1 fruit fly cellular context compared by ENCODE assay signal in genomic region chr2L:6210818-6211217, dm6.
A peak's percentile ranks its signal among the peaks of the same experiment; 100 is the strongest.
TF ChIP-seq lines count a peak whose summit lies in the region.

No protein-coding gene starts in this region.

TF ChIP-seq in whole organism, embryonic, 481 proteins besides CTCF, POLR2A, EP300 and RAD21 (continued from another document):
- TF ChIP-seq sc (optimal IDR thresholded peaks at IDR 0.05; lab: Kevin White, UChicago) = no peak
- peak; percentile 2 for TF ChIP-seq sc (GFP tag; optimal IDR thresholded peaks at IDR 0.05; lab: Kevin White, UChicago)
- peak; percentile 38 for TF ChIP-seq phol (tag; optimal IDR thresholded peaks at IDR 0.05; lab: Kevin White, UChicago)
- TF ChIP-seq Hmx (GFP tag; optimal IDR thresholded peaks at IDR 0.05; lab: Kevin White, UChicago) = no peak
- TF ChIP-seq zf30C (GFP tag; optimal IDR thresholded peaks at IDR 0.05; lab: Kevin White, UChicago) = peak; percentile 38
- peak; percentile 57 for TF ChIP-seq CG18262 (tag; optimal IDR thresholded peaks at IDR 0.05; lab: Kevin White, UChicago)
- TF ChIP-seq CG6254 (GFP tag; optimal IDR thresholded peaks at IDR 0.05; lab: Kevin White, UChicago) = no peak
- peak; percentile 10 for TF ChIP-seq CG33557 (GFP tag; optimal IDR thresholded peaks at IDR 0.05; lab: Kevin White, UChicago)
- TF ChIP-seq Six4 (GFP tag; optimal IDR thresholded peaks at IDR 0.05; lab: Kevin White, UChicago) = no peak
- peak; percentile 22 for TF ChIP-seq CG9437 (GFP tag; optimal IDR thresholded peaks at IDR 0.05; lab: Kevin White, UChicago)
- TF ChIP-seq CG15696 (tag; optimal IDR thresholded peaks at IDR 0.05; lab: Kevin White, UChicago) = peak; percentile 23
- peak; percentile 11 for TF ChIP-seq nmo (GFP tag; optimal IDR thresholded peaks at IDR 0.05; lab: Kevin White, UChicago)
